Worm (Caenorhabditis elegans): ENCODE data around the gene C34C12.7.

C34C12.7 gene

DNA sequence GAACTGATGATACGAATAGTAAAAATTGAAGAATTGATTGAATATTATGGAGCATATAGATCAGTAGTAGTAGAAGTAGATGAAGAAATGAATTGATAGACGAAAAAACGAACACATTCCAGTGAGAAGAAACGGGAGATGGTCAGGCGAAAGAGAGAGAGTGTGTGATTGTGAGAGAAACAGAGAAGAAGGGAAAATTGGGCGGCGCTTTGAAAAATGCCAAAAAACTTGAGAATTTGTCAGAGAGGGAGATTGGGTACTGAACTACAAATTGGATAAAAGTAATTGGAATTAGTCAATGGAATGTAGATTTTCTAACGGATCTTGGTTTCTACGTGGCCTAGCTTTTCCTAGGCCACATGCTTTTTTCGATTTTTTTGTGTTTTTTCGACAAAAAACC, at the start of gene C34C12.7:
TSS of gene C34C12.7 (minus strand) at position 118 of the 400 bp plus-strand sequence.
- no peak for TF ChIP-seq zip-2 (tag; optimal IDR thresholded peaks at IDR 0.05)
- TF ChIP-seq nhr-28 (tag; optimal IDR thresholded peaks at IDR 0.05): peak; percentile 13

DNA sequence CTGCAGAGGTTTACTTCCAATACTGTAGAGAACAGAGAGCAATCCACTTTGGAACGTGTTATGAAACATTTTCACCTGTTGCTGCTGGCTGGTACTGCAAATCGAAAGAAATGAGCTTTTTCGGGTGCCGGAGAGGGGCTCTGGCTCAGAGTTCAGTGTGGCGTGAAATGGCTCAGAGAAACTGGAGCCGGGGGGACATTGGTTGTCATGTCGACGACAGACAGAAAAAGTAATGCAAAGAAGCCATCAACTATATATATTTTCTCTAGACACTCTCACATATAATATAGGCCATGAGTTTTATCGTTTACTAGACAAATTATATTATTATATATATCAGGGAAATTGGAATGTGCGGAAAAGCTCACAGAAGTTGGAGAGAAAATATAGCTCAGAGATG, 49.3 kb upstream of the C34C12.7 start, which contains the start of gene cfap-20:
TSS of gene cfap-20 (minus strand) at position 101 of the 400 bp plus-strand sequence.
- TF ChIP-seq madf-9 (GFP tag; conservative IDR thresholded peaks at IDR 0.05) (no peak), hif-1 (tag; optimal IDR thresholded peaks at IDR 0.05) (no peak), madf-5 (GFP tag; IDR thresholded peaks at IDR 0.05) (no peak), Y5F2A.4 (GFP tag; optimal IDR thresholded peaks at IDR 0.05) (no peak), dmd-6 (GFP tag; IDR thresholded peaks at IDR 0.05) (no peak), pqm-1 (tag; optimal IDR thresholded peaks at IDR 0.05) (no peak), hmg-1.1 (GFP tag; IDR thresholded peaks at IDR 0.05) (no peak), Y75B8A.6 (GFP tag; IDR thresholded peaks at IDR 0.05) (no peak), duxl-1 (tag; optimal IDR thresholded peaks at IDR 0.05; ENCODE audit: poor library complexity) (no peak), lin-38 (GFP tag; IDR thresholded peaks at IDR 0.05) (peak; percentile 25; the same call in 1 of the 2 replicates), nhr-42 (GFP tag; IDR thresholded peaks at IDR 0.05) (no peak), mep-1 (tag; optimal IDR thresholded peaks at IDR 0.05) (no peak), T20F7.1 (GFP tag; optimal IDR thresholded peaks at IDR 0.05) (no peak), daf-12 (tag; optimal IDR thresholded peaks at IDR 0.05) (no peak), tra-1 (GFP tag; IDR thresholded peaks at IDR 0.05) (0 out of 2 replicates have a peak, but pooled peaks have one; percentile 18), lsy-2 (tag; optimal IDR thresholded peaks at IDR 0.05) (no peak), mxl-2 (GFP tag; conservative IDR thresholded peaks at IDR 0.05) (no peak), zfp-3 (GFP tag; conservative IDR thresholded peaks at IDR 0.05) (no peak), egl-43 (GFP tag; IDR thresholded peaks at IDR 0.05) (0 out of 2 replicates have a peak, but pooled peaks have one; percentile 9), R02D3.7 (tag; optimal IDR thresholded peaks at IDR 0.05) (no peak), rbr-2 (tag; optimal IDR thresholded peaks at IDR 0.05) (no peak), F49E8.2 (tag; optimal IDR thresholded peaks at IDR 0.05; ENCODE audit: borderline replicate concordance) (no peak)

DNA sequence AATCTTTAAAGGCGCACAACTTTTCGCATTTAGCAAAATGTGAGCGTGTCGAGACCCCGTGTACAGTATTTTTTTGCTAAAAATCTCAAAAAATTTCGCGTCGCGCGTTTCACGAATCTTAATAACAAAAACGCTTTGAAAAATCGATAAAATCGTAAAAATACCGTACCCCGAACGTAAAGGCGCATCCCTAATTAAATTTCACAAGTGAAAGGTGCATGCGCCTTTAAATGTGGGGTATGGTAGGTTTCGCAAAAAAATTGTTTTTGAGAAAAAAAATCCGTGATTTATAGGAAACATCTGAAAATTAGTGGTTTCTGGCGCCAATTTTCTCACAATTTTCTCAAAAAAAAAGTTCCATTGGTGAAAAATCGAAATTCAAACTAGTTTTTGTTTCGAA, 46.0 kb upstream of the C34C12.7 start:
- TF ChIP-seq rbr-2 (tag; optimal IDR thresholded peaks at IDR 0.05): no peak
- peak; percentile 23; the same call in 1 of the 2 replicates for TF ChIP-seq lin-38 (GFP tag; IDR thresholded peaks at IDR 0.05)

DNA sequence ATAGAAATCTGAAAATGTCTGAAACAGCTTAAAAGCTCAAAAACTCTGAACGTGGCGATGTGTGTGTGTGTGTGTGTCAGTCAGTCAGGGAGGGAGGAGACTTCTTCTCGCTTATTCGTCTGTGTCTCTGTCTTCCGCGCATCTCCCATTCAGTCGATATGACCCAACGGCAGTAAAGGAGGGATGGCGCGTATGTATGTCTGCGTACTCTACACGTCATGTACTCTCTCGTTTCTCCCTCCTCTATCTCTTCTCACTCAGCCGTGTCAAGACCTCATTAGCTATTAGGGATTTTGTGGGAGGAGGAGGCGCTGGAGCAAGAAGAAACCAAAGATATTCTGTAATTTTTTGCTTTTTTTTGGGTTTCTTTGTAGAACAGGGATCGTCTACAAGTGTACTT, 43.9 kb upstream of the C34C12.7 start:
- TF ChIP-seq lsy-2 (tag; optimal IDR thresholded peaks at IDR 0.05): peak; percentile 57 to 62
- no peak for TF ChIP-seq lin-1 (GFP tag; IDR thresholded peaks at IDR 0.05)
- TF ChIP-seq mdl-1 (tag; optimal IDR thresholded peaks at IDR 0.05): no peak
- no peak for TF ChIP-seq mdt-29 (GFP tag; IDR thresholded peaks at IDR 0.05)
- TF ChIP-seq nhr-41 (GFP tag; IDR thresholded peaks at IDR 0.05): no peak
- TF ChIP-seq lin-38 (GFP tag; IDR thresholded peaks at IDR 0.05): peak; percentile 32
- no peak for TF ChIP-seq saeg-2 (GFP tag; IDR thresholded peaks at IDR 0.05)
- no peak for TF ChIP-seq sdz-12 (GFP tag; optimal IDR thresholded peaks at IDR 0.05)
- TF ChIP-seq vab-7 (GFP tag; IDR thresholded peaks at IDR 0.05): no peak
- peak; percentile 77 for TF ChIP-seq hlh-30 (tag; optimal IDR thresholded peaks at IDR 0.05; ENCODE audit: insufficient read depth)
- no peak for TF ChIP-seq zfp-3 (GFP tag; conservative IDR thresholded peaks at IDR 0.05)
- peak; percentile 18 for TF ChIP-seq lin-13 (GFP tag; optimal IDR thresholded peaks at IDR 0.05)
- no peak for TF ChIP-seq nhr-42 (GFP tag; IDR thresholded peaks at IDR 0.05)
- TF ChIP-seq snpc-4 (tag; optimal IDR thresholded peaks at IDR 0.05): no peak
- no peak for TF ChIP-seq daf-8 (GFP tag; IDR thresholded peaks at IDR 0.05)
- no peak for TF ChIP-seq mxl-2 (GFP tag; conservative IDR thresholded peaks at IDR 0.05)
- TF ChIP-seq dmd-9 (GFP tag; IDR thresholded peaks at IDR 0.05): no peak
- peak; percentile 15 for TF ChIP-seq F37D6.2 (tag; optimal IDR thresholded peaks at IDR 0.05)
- TF ChIP-seq egl-27 (tag; optimal IDR thresholded peaks at IDR 0.05): no peak
- TF ChIP-seq daf-12 (tag; optimal IDR thresholded peaks at IDR 0.05): no peak
- no peak for TF ChIP-seq nhr-76 (tag; optimal IDR thresholded peaks at IDR 0.05)
- TF ChIP-seq gei-8 (GFP tag; optimal IDR thresholded peaks at IDR 0.05): no peak
- TF ChIP-seq madf-9 (GFP tag; conservative IDR thresholded peaks at IDR 0.05): 0 out of 2 replicates have a peak, but pooled peaks have one; percentile 12
- peak in 1 of 2 experiments; percentile 63 for TF ChIP-seq unc-62 (GFP tag; optimal IDR thresholded peaks at IDR 0.05 in 1 of 2)
- no peak for TF ChIP-seq unc-62 (tag; optimal IDR thresholded peaks at IDR 0.05)
- TF ChIP-seq dmd-8 (GFP tag; IDR thresholded peaks at IDR 0.05): no peak
- TF ChIP-seq duxl-1 (tag; optimal IDR thresholded peaks at IDR 0.05; ENCODE audit: poor library complexity): no peak
- no peak for TF ChIP-seq tag-97 (GFP tag; IDR thresholded peaks at IDR 0.05)
- TF ChIP-seq lin-15B (tag; optimal IDR thresholded peaks at IDR 0.05): no peak
